Fruit fly (Drosophila melanogaster): Measurements from ENCODE around the gene bard.

Gene bard

dm6 chr3R:18125023-18125630 lies 44.3 kb downstream of the bard start (continued):
- TF ChIP-seq CG18599 (GFP tag; optimal IDR thresholded peaks at IDR 0.05): peak; percentile 66
- no peak; the same call in 1 of the 2 replicates for TF ChIP-seq Atf6 (GFP tag; IDR thresholded peaks at IDR 0.05)
- TF ChIP-seq ato (GFP tag; IDR thresholded peaks at IDR 0.05; ENCODE audit: partially characterized antibody): no peak
- peak; percentile 41 for TF ChIP-seq CG12659 (GFP tag; optimal IDR thresholded peaks at IDR 0.05)
- no peak for TF ChIP-seq br (optimal IDR thresholded peaks at IDR 0.05)
- peak; percentile 23 for TF ChIP-seq CG4282 (GFP tag; optimal IDR thresholded peaks at IDR 0.05)
- TF ChIP-seq CG7839 (tag; optimal IDR thresholded peaks at IDR 0.05): peak; percentile 90
- peak; percentile 86 for TF ChIP-seq CG2889 (GFP tag; IDR thresholded peaks at IDR 0.05)
- peak; percentile 80 for TF ChIP-seq cas (GFP tag; IDR thresholded peaks at IDR 0.05)
- TF ChIP-seq CG9876 (GFP tag; optimal IDR thresholded peaks at IDR 0.05): peak; percentile 52
- no peak for TF ChIP-seq wek (GFP tag; optimal IDR thresholded peaks at IDR 0.05)
- TF ChIP-seq gfzf (GFP tag; optimal IDR thresholded peaks at IDR 0.05): no peak
- TF ChIP-seq sug (tag; optimal IDR thresholded peaks at IDR 0.05): no peak
- TF ChIP-seq PHDP (tag; optimal IDR thresholded peaks at IDR 0.05): no peak
- peak; percentile 64 for TF ChIP-seq fd3F (GFP tag; optimal IDR thresholded peaks at IDR 0.05)
- peak; percentile 71 for TF ChIP-seq az2 (GFP tag; optimal IDR thresholded peaks at IDR 0.05)
- peak; percentile 75 for TF ChIP-seq CG2120 (GFP tag; optimal IDR thresholded peaks at IDR 0.05)
- TF ChIP-seq Bteb2 (GFP tag; optimal IDR thresholded peaks at IDR 0.05): no peak
- no peak for TF ChIP-seq yki (optimal IDR thresholded peaks at IDR 0.05)
- TF ChIP-seq CG8359 (GFP tag; optimal IDR thresholded peaks at IDR 0.05; ENCODE audit: borderline replicate concordance): no peak
- peak; percentile 30 for TF ChIP-seq CG3163 (GFP tag; optimal IDR thresholded peaks at IDR 0.05)
- TF ChIP-seq CG14014 (GFP tag; IDR thresholded peaks at IDR 0.05): peak; percentile 83
- peak; percentile 5 for TF ChIP-seq pros (GFP tag; optimal IDR thresholded peaks at IDR 0.05)
- TF ChIP-seq E2f2 (GFP tag; IDR thresholded peaks at IDR 0.05): peak; percentile 49; the same call in 1 of the 2 replicates
- TF ChIP-seq CG2116 (GFP tag; optimal IDR thresholded peaks at IDR 0.05): no peak
- peak; percentile 17 for TF ChIP-seq CG4854 (GFP tag; optimal IDR thresholded peaks at IDR 0.05)
- TF ChIP-seq Ravus (GFP tag; IDR thresholded peaks at IDR 0.05): peak; percentile 36
- peak; percentile 90 for TF ChIP-seq CG18262 (tag; optimal IDR thresholded peaks at IDR 0.05)
- TF ChIP-seq CG42726 (GFP tag; IDR thresholded peaks at IDR 0.05; ENCODE audit: partially characterized antibody): no peak
- no peak for TF ChIP-seq CG18011 (GFP tag; optimal IDR thresholded peaks at IDR 0.05)
- TF ChIP-seq hkb (optimal IDR thresholded peaks at IDR 0.05): no peak
- peak; percentile 86 for TF ChIP-seq hkb (GFP tag; IDR thresholded peaks at IDR 0.05)
- TF ChIP-seq Chrac-16 (GFP tag; optimal IDR thresholded peaks at IDR 0.05): peak; percentile 80
- TF ChIP-seq tap (tag; optimal IDR thresholded peaks at IDR 0.05): peak; percentile 74

- no peak for TF ChIP-seq ind (GFP tag; optimal IDR thresholded peaks at IDR 0.05)
- no peak for TF ChIP-seq grau (tag; optimal IDR thresholded peaks at IDR 0.05)
- peak; percentile 86 for TF ChIP-seq CG4360 (GFP tag; IDR thresholded peaks at IDR 0.05)
- no peak for TF ChIP-seq chif (GFP tag; optimal IDR thresholded peaks at IDR 0.05)
- no peak for TF ChIP-seq schlank (tag; optimal IDR thresholded peaks at IDR 0.05)
- no peak for TF ChIP-seq CG15601 (tag; optimal IDR thresholded peaks at IDR 0.05)
- TF ChIP-seq Mes4 (GFP tag; optimal IDR thresholded peaks at IDR 0.05): no peak
- TF ChIP-seq mld (GFP tag; IDR thresholded peaks at IDR 0.05; ENCODE audit: partially characterized antibody): 0 out of 3 replicates have a peak, but pooled peaks have one; percentile 29
Measured at dm6 chr3R:18130720-18131119, 49.9 kb downstream of the bard start.

Measured in whole organism, embryonic.